Worm (Caenorhabditis elegans): ENCODE data around the gene nipa-1.

ce11 chrIII:3140227-3140626, 13.3 kb upstream of the nipa-1 start:
- no peak for TF ChIP-seq nhr-77 (tag; optimal IDR thresholded peaks at IDR 0.05)
- no peak for TF ChIP-seq ama-1 (optimal IDR thresholded peaks at IDR 0.05)
- TF ChIP-seq peb-1 (tag; optimal IDR thresholded peaks at IDR 0.05), result no peak
- TF ChIP-seq lin-13 (GFP tag; optimal IDR thresholded peaks at IDR 0.05), result no peak
- no peak for TF ChIP-seq unc-62 (GFP tag; optimal IDR thresholded peaks at IDR 0.05)
- no peak for TF ChIP-seq lsy-2 (tag; optimal IDR thresholded peaks at IDR 0.05)
- no peak for TF ChIP-seq mab-5 (tag; optimal IDR thresholded peaks at IDR 0.05)
- no peak for TF ChIP-seq nhr-6 (tag; optimal IDR thresholded peaks at IDR 0.05)
- no peak for TF ChIP-seq nhr-25 (tag; optimal IDR thresholded peaks at IDR 0.05)
- no peak for TF ChIP-seq blmp-1 (tag; optimal IDR thresholded peaks at IDR 0.05; ENCODE audit: insufficient read depth)
- no peak for TF ChIP-seq R02D3.7 (tag; optimal IDR thresholded peaks at IDR 0.05)
- TF ChIP-seq nhr-23 (tag; optimal IDR thresholded peaks at IDR 0.05), result no peak
